Worm (Caenorhabditis elegans): ENCODE data around the gene F59A6.13.

F59A6.13 gene

DNA sequence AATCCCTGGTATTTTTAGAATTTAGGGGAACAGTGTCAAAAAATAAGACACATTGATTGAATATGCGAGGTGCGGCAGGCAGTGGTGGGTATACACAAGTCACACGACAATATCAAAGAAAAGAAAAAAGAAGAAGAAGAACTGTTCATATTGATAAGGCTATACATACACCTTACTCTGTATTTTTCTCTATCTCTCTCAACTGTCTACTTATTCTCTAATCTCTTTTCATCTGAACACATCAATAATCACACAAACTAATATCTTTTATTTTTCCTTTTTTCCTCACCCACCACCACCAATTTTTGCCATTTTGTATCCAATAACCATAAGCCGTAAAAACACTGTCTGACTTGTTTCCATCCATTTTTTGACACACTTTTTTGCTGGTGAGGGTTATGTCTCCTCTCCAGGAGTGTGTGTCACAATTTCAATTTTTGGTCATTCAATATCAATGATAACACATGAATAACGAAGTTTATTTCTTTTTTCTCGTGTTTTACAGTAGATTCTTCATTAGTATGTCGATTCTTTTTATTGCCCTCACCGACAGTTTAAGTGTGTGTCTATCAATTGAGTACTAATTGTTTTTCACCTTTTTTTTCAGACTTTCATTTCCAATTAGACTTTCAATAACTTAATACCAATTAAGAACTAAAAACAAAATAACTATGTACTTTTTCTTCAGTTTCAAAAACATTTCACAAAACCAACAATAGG lies 3.1 kb upstream of the F59A6.13 start (continued):
- no peak for TF ChIP-seq nhr-10 (tag; optimal IDR thresholded peaks at IDR 0.05)
- no peak for TF ChIP-seq ZK546.5 (tag; optimal IDR thresholded peaks at IDR 0.05)

DNA sequence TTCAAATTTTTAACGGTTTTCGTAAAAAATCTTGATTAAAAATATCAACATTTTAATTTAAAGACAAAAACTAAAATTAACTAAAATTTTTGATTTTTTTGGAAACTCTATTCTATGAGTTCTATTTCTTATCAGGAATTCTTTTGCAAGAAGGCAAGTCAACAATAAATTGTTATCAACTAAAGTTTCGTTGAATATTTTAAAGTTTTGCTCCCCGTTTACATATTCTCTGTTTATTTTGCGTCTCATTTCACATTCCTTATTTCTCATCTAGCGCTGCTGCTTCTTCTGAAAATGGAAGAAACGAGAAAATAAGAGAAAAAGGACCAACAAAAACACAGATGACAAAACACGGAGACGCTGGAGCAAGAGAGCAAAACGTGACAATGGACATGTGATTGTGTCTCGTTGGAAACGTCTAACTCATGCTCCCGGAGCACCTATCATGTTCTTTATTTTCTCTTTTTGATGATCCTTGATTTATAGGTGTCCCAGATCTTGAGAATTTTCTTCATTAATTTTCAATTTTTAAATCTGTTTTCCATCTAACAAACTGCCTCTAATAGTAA lies 2.0 kb upstream of the F59A6.13 start:
- TF ChIP-seq dmd-4 (tag; optimal IDR thresholded peaks at IDR 0.05) = no peak
- TF ChIP-seq aly-2 (tag; optimal IDR thresholded peaks at IDR 0.05) = no peak
- TF ChIP-seq C34F6.9 (tag; optimal IDR thresholded peaks at IDR 0.05) = peak; percentile 33
- TF ChIP-seq snpc-4 (tag; optimal IDR thresholded peaks at IDR 0.05) = no peak
- peak; percentile 65 for TF ChIP-seq nhr-129 (tag; optimal IDR thresholded peaks at IDR 0.05)
- peak; percentile 47 for TF ChIP-seq fos-1 (tag; optimal IDR thresholded peaks at IDR 0.05)

DNA sequence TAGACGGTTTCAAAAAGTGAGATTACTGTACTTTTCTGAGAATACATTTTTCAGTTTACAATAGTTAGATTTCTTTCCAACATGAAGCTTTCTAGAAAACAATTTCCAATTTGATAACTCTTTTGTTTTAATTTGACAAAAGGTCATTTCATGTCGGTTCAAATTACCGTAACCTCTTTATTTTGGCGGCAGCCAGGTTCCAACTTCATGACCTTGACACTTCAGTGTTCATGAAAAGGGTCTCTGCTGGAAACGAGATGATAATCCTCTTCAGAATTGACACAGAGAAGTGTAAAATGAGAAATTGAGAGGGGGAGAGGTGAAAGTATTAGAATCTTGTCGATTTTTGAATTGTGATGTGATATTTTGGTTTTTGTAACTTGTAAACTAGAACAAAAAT lies 1.1 kb upstream of the F59A6.13 start:
- TF ChIP-seq ceh-16 (tag; optimal IDR thresholded peaks at IDR 0.05) (no peak), nhr-11 (tag; optimal IDR thresholded peaks at IDR 0.05) (no peak), sma-9 (GFP tag; optimal IDR thresholded peaks at IDR 0.05) (no peak), sma-9 (tag; optimal IDR thresholded peaks at IDR 0.05) (no peak), lin-11 (tag; optimal IDR thresholded peaks at IDR 0.05) (no peak), nhr-25 (tag; optimal IDR thresholded peaks at IDR 0.05) (peak; percentile 60), nhr-129 (tag; optimal IDR thresholded peaks at IDR 0.05) (no peak), blmp-1 (tag; optimal IDR thresholded peaks at IDR 0.05; ENCODE audit: insufficient read depth) (peak; percentile 39), nhr-23 (tag; optimal IDR thresholded peaks at IDR 0.05) (no peak), ztf-4 (tag; optimal IDR thresholded peaks at IDR 0.05) (no peak), snpc-4 (tag; optimal IDR thresholded peaks at IDR 0.05) (no peak), nhr-10 (tag; optimal IDR thresholded peaks at IDR 0.05) (no peak), lsy-2 (tag; optimal IDR thresholded peaks at IDR 0.05) (no peak), gmeb-1 (tag; optimal IDR thresholded peaks at IDR 0.05) (no peak), fos-1 (tag; optimal IDR thresholded peaks at IDR 0.05) (no peak), mab-5 (tag; optimal IDR thresholded peaks at IDR 0.05) (no peak), elt-1 (tag; optimal IDR thresholded peaks at IDR 0.05) (no peak), F13H6.1 (tag; optimal IDR thresholded peaks at IDR 0.05) (no peak)

DNA sequence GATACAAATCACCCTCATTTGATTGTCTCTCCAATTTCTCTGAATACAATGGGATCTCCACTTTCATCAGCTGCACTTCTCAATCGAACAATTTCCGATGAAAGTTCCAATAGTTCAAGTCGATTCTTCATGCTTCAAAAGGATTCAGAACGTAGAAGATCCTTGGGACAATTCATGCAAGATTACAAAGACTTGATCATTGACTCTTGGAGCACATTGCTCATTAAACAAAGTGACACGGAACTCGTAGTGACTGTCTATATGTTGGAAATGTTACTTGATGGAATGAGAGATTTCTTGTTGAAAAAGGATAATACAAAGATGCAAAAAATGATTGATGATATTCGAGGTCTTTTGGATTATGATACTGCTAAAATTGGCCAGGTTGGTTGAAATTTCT lies 5.3 kb downstream of the F59A6.13 start:
- no peak for TF ChIP-seq ztf-1 (GFP tag; conservative IDR thresholded peaks at IDR 0.05)
- TF ChIP-seq ceh-82 (tag; optimal IDR thresholded peaks at IDR 0.05) = no peak
- no peak for TF ChIP-seq elt-1 (tag; optimal IDR thresholded peaks at IDR 0.05)
- TF ChIP-seq nhr-12 (tag; optimal IDR thresholded peaks at IDR 0.05) = no peak
- no peak for TF ChIP-seq F13H6.1 (tag; optimal IDR thresholded peaks at IDR 0.05)
- TF ChIP-seq nhr-77 (tag; optimal IDR thresholded peaks at IDR 0.05) = no peak
- TF ChIP-seq alr-1 (tag; optimal IDR thresholded peaks at IDR 0.05) = no peak

DNA sequence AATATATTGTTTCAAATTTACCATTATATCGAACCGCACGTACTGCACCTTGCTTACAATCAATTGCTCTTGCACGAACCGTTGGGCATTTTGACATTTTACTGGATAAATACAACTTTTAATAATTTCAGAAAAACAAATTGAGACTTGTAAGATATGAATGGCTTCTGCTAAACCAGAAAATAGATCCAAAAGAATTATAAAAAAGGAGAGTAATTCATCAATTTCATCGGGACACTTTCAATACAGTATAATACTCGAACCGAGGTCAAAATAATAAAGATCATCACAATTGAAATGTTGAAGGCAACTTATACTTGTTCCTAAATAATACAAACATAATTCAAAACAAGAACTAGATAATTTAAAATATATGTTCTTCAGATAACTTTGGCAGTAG lies 9.0 kb downstream of the F59A6.13 start, which contains the start of gene wdr-83:
Gene wdr-83 (minus strand): TSS at position 101 of the 400 bp plus-strand sequence.
- TF ChIP-seq unc-55 (GFP tag; optimal IDR thresholded peaks at IDR 0.05) = no peak
- no peak for TF ChIP-seq elt-3 (tag; optimal IDR thresholded peaks at IDR 0.05)
- no peak for TF ChIP-seq lin-39 (tag; optimal IDR thresholded peaks at IDR 0.05)
- TF ChIP-seq zag-1 (tag; optimal IDR thresholded peaks at IDR 0.05) = no peak
- TF ChIP-seq mab-5 (tag; optimal IDR thresholded peaks at IDR 0.05) = no peak
- TF ChIP-seq nhr-77 (tag; optimal IDR thresholded peaks at IDR 0.05) = no peak
- TF ChIP-seq ama-1 (optimal IDR thresholded peaks at IDR 0.05) = no peak
- TF ChIP-seq peb-1 (tag; optimal IDR thresholded peaks at IDR 0.05) = no peak
- no peak for TF ChIP-seq nhr-23 (tag; optimal IDR thresholded peaks at IDR 0.05)
- TF ChIP-seq unc-39 (tag; optimal IDR thresholded peaks at IDR 0.05) = no peak
- TF ChIP-seq ztf-1 (GFP tag; conservative IDR thresholded peaks at IDR 0.05) = no peak
- TF ChIP-seq blmp-1 (tag; optimal IDR thresholded peaks at IDR 0.05; ENCODE audit: insufficient read depth) = no peak
- no peak for TF ChIP-seq ceh-16 (tag; optimal IDR thresholded peaks at IDR 0.05)
- TF ChIP-seq elt-1 (tag; optimal IDR thresholded peaks at IDR 0.05) = no peak
- TF ChIP-seq ZK546.5 (tag; optimal IDR thresholded peaks at IDR 0.05) = no peak
- no peak for TF ChIP-seq mbf-1 (tag; optimal IDR thresholded peaks at IDR 0.05)
- no peak for TF ChIP-seq Y55F3AM.14 (GFP tag; optimal IDR thresholded peaks at IDR 0.05)
- no peak for TF ChIP-seq crh-2 (tag; optimal IDR thresholded peaks at IDR 0.05)
- no peak for TF ChIP-seq alr-1 (tag; optimal IDR thresholded peaks at IDR 0.05)
- TF ChIP-seq nhr-25 (tag; optimal IDR thresholded peaks at IDR 0.05) = no peak

Data from whole organism, L2 larva.